Worm (Caenorhabditis elegans): ENCODE measurements around the gene dhp-2.

Gene dhp-2

DNA sequence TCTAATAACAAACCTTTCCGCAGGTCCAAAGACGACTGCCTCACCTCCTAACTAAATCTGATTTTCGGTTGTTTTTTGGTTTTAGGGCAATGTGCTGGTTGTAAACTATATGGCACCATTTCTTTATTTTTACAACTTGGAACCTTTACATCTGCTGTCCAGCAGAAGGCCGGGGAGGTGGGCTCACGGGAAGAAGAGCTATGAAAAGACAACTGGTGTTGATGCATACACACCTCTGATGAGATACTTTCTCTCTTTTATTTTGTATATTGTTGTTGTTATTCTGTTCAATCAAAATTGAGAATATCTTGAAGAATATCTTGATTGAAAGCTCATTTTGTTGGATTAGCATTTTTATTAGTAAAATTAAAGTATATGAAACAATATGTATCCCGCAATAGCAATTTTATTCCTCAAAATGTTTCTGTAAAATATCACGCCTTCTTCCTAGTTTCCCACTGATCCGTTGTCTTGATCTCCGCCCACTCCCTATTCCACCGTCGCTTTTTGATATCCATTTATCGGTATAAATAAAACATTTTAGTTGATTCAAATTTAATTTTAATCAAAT lies at the start of gene dhp-2:
dhp-2 (plus strand) TSS at position 521 of the 571 bp plus-strand sequence.
- TF ChIP-seq hlh-11 (tag; optimal IDR thresholded peaks at IDR 0.05) (no peak), snpc-1.2 (GFP tag; IDR thresholded peaks at IDR 0.05) (no peak), ZK546.5 (tag; optimal IDR thresholded peaks at IDR 0.05) (no peak), hlh-30 (tag; optimal IDR thresholded peaks at IDR 0.05; ENCODE audit: insufficient read depth) (no peak), nhr-41 (GFP tag; IDR thresholded peaks at IDR 0.05) (no peak), snpc-4 (tag; optimal IDR thresholded peaks at IDR 0.05) (no peak), daf-16 (GFP tag; optimal IDR thresholded peaks at IDR 0.05) (peak in 1 of 2 experiments; percentile 56), daf-16 (tag; optimal IDR thresholded peaks at IDR 0.05) (no peak), ztf-7 (tag; optimal IDR thresholded peaks at IDR 0.05) (no peak)

DNA sequence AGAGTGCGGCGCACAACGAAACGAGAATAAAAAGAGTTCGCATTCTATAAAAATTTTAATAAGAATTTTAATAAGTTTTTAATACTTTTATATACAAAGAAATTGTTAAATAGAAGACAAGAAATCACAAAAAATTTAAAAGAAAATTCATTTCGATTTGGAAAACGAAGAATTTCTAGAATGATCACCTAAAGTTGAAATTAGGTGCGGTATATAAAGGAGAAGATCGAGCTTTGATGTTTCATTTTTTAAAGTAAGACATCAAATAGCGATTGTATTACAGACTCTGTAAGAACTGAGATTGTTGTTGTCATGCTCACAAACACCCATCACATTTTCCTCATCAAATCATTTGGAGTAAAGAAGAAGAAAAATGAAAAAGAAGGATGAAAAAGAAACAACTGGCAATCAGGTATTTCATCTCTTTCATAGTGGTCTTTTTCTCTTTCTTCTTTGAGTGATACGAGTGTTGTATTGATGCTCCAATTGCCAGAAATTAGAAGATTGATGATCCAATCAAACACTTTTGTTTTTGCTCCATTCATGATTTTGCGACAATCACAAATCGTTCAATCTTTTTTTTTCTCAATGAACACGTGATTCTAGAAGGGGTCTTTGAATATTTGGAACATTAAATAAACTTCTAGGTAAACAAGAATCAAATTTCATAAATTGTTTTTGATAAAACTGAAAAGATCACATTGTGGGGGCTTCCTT lies 49.6 kb upstream of the dhp-2 start, which contains the start of gene dur-1:
dur-1 (minus strand) TSS at position 51 of the 717 bp plus-strand sequence.
- TF ChIP-seq hlh-11 (tag; optimal IDR thresholded peaks at IDR 0.05): peak; percentile 10
- peak in 1 of 2 experiments; percentile 90 for TF ChIP-seq daf-16 (GFP tag; optimal IDR thresholded peaks at IDR 0.05)
- no peak for TF ChIP-seq daf-16 (tag; optimal IDR thresholded peaks at IDR 0.05)
- no peak for TF ChIP-seq lin-29 (GFP tag; IDR thresholded peaks at IDR 0.05)
- TF ChIP-seq unc-62 (GFP tag; optimal IDR thresholded peaks at IDR 0.05 in 1 of 2): peak in 1 of 2 experiments; percentile 91
- TF ChIP-seq unc-62 (tag; optimal IDR thresholded peaks at IDR 0.05): no peak
- no peak for TF ChIP-seq dmd-8 (GFP tag; IDR thresholded peaks at IDR 0.05)
- no peak for TF ChIP-seq unc-39 (tag; optimal IDR thresholded peaks at IDR 0.05)
- TF ChIP-seq F10B5.3 (tag; optimal IDR thresholded peaks at IDR 0.05): no peak
- TF ChIP-seq dpl-1 (GFP tag; optimal IDR thresholded peaks at IDR 0.05): no peak
- no peak for TF ChIP-seq aha-1 (tag)
- TF ChIP-seq mxl-3 (GFP tag; optimal IDR thresholded peaks at IDR 0.05): no peak
- peak; percentile 67 for TF ChIP-seq nhr-11 (tag; optimal IDR thresholded peaks at IDR 0.05)

DNA sequence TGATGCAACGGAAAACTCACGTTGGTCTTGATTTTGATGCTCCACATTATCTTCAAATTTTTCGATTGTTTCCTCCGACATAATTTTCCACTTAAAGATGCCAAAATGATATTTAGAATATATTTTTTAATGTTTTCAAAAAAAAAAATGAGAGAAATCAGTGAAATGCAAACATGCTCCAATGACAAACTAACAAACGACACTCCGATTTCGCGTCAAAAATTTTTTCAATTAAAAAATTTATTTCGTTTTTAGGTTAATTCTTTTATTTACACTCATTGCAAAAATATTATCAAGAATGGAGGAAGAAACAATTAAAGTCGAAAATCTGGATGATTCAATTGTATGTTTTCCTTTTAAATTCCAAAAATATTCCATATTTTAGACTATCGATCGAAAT lies 45.9 kb upstream of the dhp-2 start, which contains the start of the genes trmt-10A and F25H8.2:
trmt-10A (minus strand) TSS at position 159 of the 400 bp plus-strand sequence.
F25H8.2 (plus strand) TSS at position 181 of the 400 bp plus-strand sequence.
- peak; percentile 65 for TF ChIP-seq nhr-77 (tag; optimal IDR thresholded peaks at IDR 0.05)
- no peak for TF ChIP-seq D1046.2 (GFP tag; IDR thresholded peaks at IDR 0.05)
- no peak for TF ChIP-seq ZK337.2 (GFP tag; IDR thresholded peaks at IDR 0.05)
- TF ChIP-seq hlh-11 (tag; optimal IDR thresholded peaks at IDR 0.05): no peak
- TF ChIP-seq nhr-76 (tag; optimal IDR thresholded peaks at IDR 0.05): no peak
- no peak for TF ChIP-seq skn-1 (tag; optimal IDR thresholded peaks at IDR 0.05)
- no peak for TF ChIP-seq F26F4.8 (GFP tag; conservative IDR thresholded peaks at IDR 0.05)
- peak; percentile 89 for TF ChIP-seq lin-38 (GFP tag; IDR thresholded peaks at IDR 0.05)
- TF ChIP-seq gei-8 (GFP tag; optimal IDR thresholded peaks at IDR 0.05): no peak
- TF ChIP-seq ztf-7 (tag; optimal IDR thresholded peaks at IDR 0.05): no peak
- no peak for TF ChIP-seq zfp-2 (tag; optimal IDR thresholded peaks at IDR 0.05)
- TF ChIP-seq ztf-11 (tag; optimal IDR thresholded peaks at IDR 0.05): no peak
- TF ChIP-seq lsy-2 (tag; optimal IDR thresholded peaks at IDR 0.05): no peak
- TF ChIP-seq rbr-2 (tag; optimal IDR thresholded peaks at IDR 0.05): peak; percentile 28
- TF ChIP-seq mxl-3 (GFP tag; optimal IDR thresholded peaks at IDR 0.05): no peak
- no peak for TF ChIP-seq fos-1 (tag; optimal IDR thresholded peaks at IDR 0.05)
- TF ChIP-seq unc-130 (GFP tag; optimal IDR thresholded peaks at IDR 0.05): no peak
- TF ChIP-seq ces-1 (GFP tag; optimal IDR thresholded peaks at IDR 0.05): no peak
- TF ChIP-seq dmd-9 (GFP tag; IDR thresholded peaks at IDR 0.05): no peak
- TF ChIP-seq nhr-28 (tag; optimal IDR thresholded peaks at IDR 0.05): peak; percentile 18
- no peak for TF ChIP-seq jun-1 (tag; optimal IDR thresholded peaks at IDR 0.05)
- peak; percentile 44 for TF ChIP-seq dpl-1 (GFP tag; optimal IDR thresholded peaks at IDR 0.05)
- TF ChIP-seq F44E2.7 (GFP tag; IDR thresholded peaks at IDR 0.05): no peak
- TF ChIP-seq F37D6.2 (tag; optimal IDR thresholded peaks at IDR 0.05): no peak
- TF ChIP-seq zip-2 (tag; optimal IDR thresholded peaks at IDR 0.05): no peak
- no peak for TF ChIP-seq zag-1 (tag; optimal IDR thresholded peaks at IDR 0.05)
- no peak for TF ChIP-seq zip-11 (GFP tag; IDR thresholded peaks at IDR 0.05)
- no peak for TF ChIP-seq nhr-111 (GFP tag; optimal IDR thresholded peaks at IDR 0.05)
- TF ChIP-seq nhr-6 (tag; optimal IDR thresholded peaks at IDR 0.05): peak; percentile 16
- TF ChIP-seq nhr-48 (tag; optimal IDR thresholded peaks at IDR 0.05): no peak
- no peak for TF ChIP-seq ZK546.5 (tag; optimal IDR thresholded peaks at IDR 0.05)
- TF ChIP-seq egl-43 (GFP tag; IDR thresholded peaks at IDR 0.05): no peak
- TF ChIP-seq spr-3 (GFP tag; optimal IDR thresholded peaks at IDR 0.05): no peak
- TF ChIP-seq hif-1 (tag; optimal IDR thresholded peaks at IDR 0.05): no peak

Data from whole organism, L4 larva.